Fruit fly (Drosophila melanogaster): ENCODE measurements around the gene CG33124.

DNA sequence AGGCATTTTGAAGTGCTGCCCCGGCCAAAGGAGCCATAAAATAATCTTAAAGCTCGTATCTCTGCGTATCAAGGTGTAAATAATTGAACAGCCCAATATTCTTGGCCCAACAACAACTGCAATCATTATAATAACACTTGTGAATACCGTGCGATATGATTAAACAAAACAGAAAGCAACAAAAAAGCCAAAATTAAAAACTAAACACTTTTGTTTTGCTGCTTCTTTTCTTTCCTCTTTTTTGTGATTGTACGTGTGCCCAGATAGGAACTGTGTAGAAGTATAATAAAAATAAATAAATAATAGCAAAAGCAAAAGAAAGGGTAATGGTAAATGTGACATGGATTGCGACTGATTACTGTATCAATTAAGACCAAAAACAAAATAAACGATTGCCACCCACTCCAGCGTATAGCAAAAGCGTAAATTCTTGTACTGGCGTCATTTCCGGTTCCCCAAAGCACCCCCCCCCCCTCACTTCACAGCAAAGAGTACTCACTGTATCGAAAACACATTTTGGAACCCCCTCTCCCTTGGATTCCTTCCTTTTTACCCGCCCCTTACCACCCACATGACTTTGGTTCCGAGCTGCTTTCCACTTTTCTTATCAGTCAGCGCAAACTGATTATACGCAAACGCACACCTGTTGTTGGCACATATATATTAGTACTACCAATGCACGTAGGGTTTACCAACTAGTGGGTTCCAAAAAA lies 37.4 kb downstream of the CG33124 start:
- no peak for TF ChIP-seq CG8478 (optimal IDR thresholded peaks at IDR 0.05)
- no peak for TF ChIP-seq CTCF (optimal IDR thresholded peaks at IDR 0.05)

All from S2 (cell line).